Worm (Caenorhabditis elegans): ENCODE measurements around the gene sipa-1.

The sipa-1 gene

ce11 chrV:11605227-11605626 is 31.9 kb downstream of the sipa-1 start:
- TF ChIP-seq ref-1 (GFP tag; conservative IDR thresholded peaks at IDR 0.05) (no peak), klf-2 (GFP tag; conservative IDR thresholded peaks at IDR 0.05) (no peak), ztf-23 (GFP tag; IDR thresholded peaks at IDR 0.05) (no peak), flt-1 (GFP tag; IDR thresholded peaks at IDR 0.05) (no peak), cog-1 (tag; optimal IDR thresholded peaks at IDR 0.05) (no peak), tab-1 (GFP tag; IDR thresholded peaks at IDR 0.05) (no peak), ztf-29 (GFP tag; IDR thresholded peaks at IDR 0.05) (no peak)

ce11 chrV:11604484-11604883 is 32.6 kb downstream of the sipa-1 start, which contains the start of gene dhs-20:
Gene dhs-20, minus strand, starts transcription at chrV:11604563.
- no peak for TF ChIP-seq klf-2 (GFP tag; conservative IDR thresholded peaks at IDR 0.05)
- no peak for TF ChIP-seq tab-1 (GFP tag; IDR thresholded peaks at IDR 0.05)
- no peak for TF ChIP-seq flt-1 (GFP tag; IDR thresholded peaks at IDR 0.05)
- TF ChIP-seq ztf-23 (GFP tag; IDR thresholded peaks at IDR 0.05): no peak
- no peak for TF ChIP-seq med-1 (GFP tag; optimal IDR thresholded peaks at IDR 0.05; ENCODE audit: insufficient read depth)
- no peak for TF ChIP-seq ztf-29 (GFP tag; IDR thresholded peaks at IDR 0.05)
- no peak for TF ChIP-seq cog-1 (tag; optimal IDR thresholded peaks at IDR 0.05)
- no peak for TF ChIP-seq T22C8.4 (GFP tag; IDR thresholded peaks at IDR 0.05)
- no peak for TF ChIP-seq ref-1 (GFP tag; conservative IDR thresholded peaks at IDR 0.05)

- TF ChIP-seq klf-2 (GFP tag; conservative IDR thresholded peaks at IDR 0.05): no peak
- no peak for TF ChIP-seq tab-1 (GFP tag; IDR thresholded peaks at IDR 0.05)
- TF ChIP-seq ref-1 (GFP tag; conservative IDR thresholded peaks at IDR 0.05): no peak
- no peak for TF ChIP-seq flt-1 (GFP tag; IDR thresholded peaks at IDR 0.05)
- TF ChIP-seq med-1 (GFP tag; optimal IDR thresholded peaks at IDR 0.05; ENCODE audit: insufficient read depth): no peak
- no peak for TF ChIP-seq cog-1 (tag; optimal IDR thresholded peaks at IDR 0.05)
- TF ChIP-seq ztf-23 (GFP tag; IDR thresholded peaks at IDR 0.05): no peak
- no peak for TF ChIP-seq T22C8.4 (GFP tag; IDR thresholded peaks at IDR 0.05)
- TF ChIP-seq ztf-29 (GFP tag; IDR thresholded peaks at IDR 0.05): no peak
Measured at ce11 chrV:11600800-11601199, 36.3 kb downstream of the sipa-1 start, which contains the start of gene F35B12.9. Gene F35B12.9, plus strand, starts transcription at chrV:11601171.

- TF ChIP-seq ref-1 (GFP tag; conservative IDR thresholded peaks at IDR 0.05): no peak
- TF ChIP-seq tab-1 (GFP tag; IDR thresholded peaks at IDR 0.05): no peak
- no peak for TF ChIP-seq ztf-23 (GFP tag; IDR thresholded peaks at IDR 0.05)
- TF ChIP-seq med-1 (GFP tag; optimal IDR thresholded peaks at IDR 0.05; ENCODE audit: insufficient read depth): no peak
- no peak for TF ChIP-seq klf-2 (GFP tag; conservative IDR thresholded peaks at IDR 0.05)
- no peak for TF ChIP-seq ztf-29 (GFP tag; IDR thresholded peaks at IDR 0.05)
- TF ChIP-seq cog-1 (tag; optimal IDR thresholded peaks at IDR 0.05): no peak
- no peak for TF ChIP-seq flt-1 (GFP tag; IDR thresholded peaks at IDR 0.05)
- TF ChIP-seq T22C8.4 (GFP tag; IDR thresholded peaks at IDR 0.05): no peak
Measured at ce11 chrV:11598807-11599206, 38.3 kb downstream of the sipa-1 start, which contains the start of gene srx-84. Gene srx-84, plus strand, starts transcription at chrV:11599107.

ce11 chrV:11593888-11594287 is 43.2 kb downstream of the sipa-1 start:
- TF ChIP-seq flt-1 (GFP tag; IDR thresholded peaks at IDR 0.05) (no peak), klf-2 (GFP tag; conservative IDR thresholded peaks at IDR 0.05) (no peak), cog-1 (tag; optimal IDR thresholded peaks at IDR 0.05) (no peak), med-1 (GFP tag; optimal IDR thresholded peaks at IDR 0.05; ENCODE audit: insufficient read depth) (no peak), T22C8.4 (GFP tag; IDR thresholded peaks at IDR 0.05) (no peak), ztf-29 (GFP tag; IDR thresholded peaks at IDR 0.05) (no peak), ztf-23 (GFP tag; IDR thresholded peaks at IDR 0.05) (no peak), tab-1 (GFP tag; IDR thresholded peaks at IDR 0.05) (no peak), ref-1 (GFP tag; conservative IDR thresholded peaks at IDR 0.05) (no peak)

ce11 chrV:11593427-11593826 is 43.7 kb downstream of the sipa-1 start, which contains the start of gene srx-80:
Gene srx-80, plus strand, starts transcription at chrV:11593727.
- TF ChIP-seq cog-1 (tag; optimal IDR thresholded peaks at IDR 0.05) (no peak), ztf-29 (GFP tag; IDR thresholded peaks at IDR 0.05) (no peak), med-1 (GFP tag; optimal IDR thresholded peaks at IDR 0.05; ENCODE audit: insufficient read depth) (no peak), tab-1 (GFP tag; IDR thresholded peaks at IDR 0.05) (no peak), ztf-23 (GFP tag; IDR thresholded peaks at IDR 0.05) (no peak), klf-2 (GFP tag; conservative IDR thresholded peaks at IDR 0.05) (no peak), T22C8.4 (GFP tag; IDR thresholded peaks at IDR 0.05) (no peak), flt-1 (GFP tag; IDR thresholded peaks at IDR 0.05) (no peak), ref-1 (GFP tag; conservative IDR thresholded peaks at IDR 0.05) (no peak)

ce11 chrV:11589433-11589832 is 47.7 kb downstream of the sipa-1 start, which contains the start of gene srx-82:
Gene srx-82, plus strand, starts transcription at chrV:11589733.
- TF ChIP-seq ztf-23 (GFP tag; IDR thresholded peaks at IDR 0.05) (no peak), tab-1 (GFP tag; IDR thresholded peaks at IDR 0.05) (no peak), cog-1 (tag; optimal IDR thresholded peaks at IDR 0.05) (no peak), med-1 (GFP tag; optimal IDR thresholded peaks at IDR 0.05; ENCODE audit: insufficient read depth) (no peak), flt-1 (GFP tag; IDR thresholded peaks at IDR 0.05) (no peak), klf-2 (GFP tag; conservative IDR thresholded peaks at IDR 0.05) (no peak), ztf-29 (GFP tag; IDR thresholded peaks at IDR 0.05) (no peak), ref-1 (GFP tag; conservative IDR thresholded peaks at IDR 0.05) (no peak), T22C8.4 (GFP tag; IDR thresholded peaks at IDR 0.05) (no peak)

ce11 chrV:11585122-11585521 is 52.0 kb downstream of the sipa-1 start:
- TF ChIP-seq flt-1 (GFP tag; IDR thresholded peaks at IDR 0.05): no peak
- TF ChIP-seq klf-2 (GFP tag; conservative IDR thresholded peaks at IDR 0.05): no peak
- TF ChIP-seq ref-1 (GFP tag; conservative IDR thresholded peaks at IDR 0.05): no peak

- TF ChIP-seq tab-1 (GFP tag; IDR thresholded peaks at IDR 0.05): no peak
- TF ChIP-seq cog-1 (tag; optimal IDR thresholded peaks at IDR 0.05): no peak
- TF ChIP-seq T22C8.4 (GFP tag; IDR thresholded peaks at IDR 0.05): no peak
- no peak for TF ChIP-seq flt-1 (GFP tag; IDR thresholded peaks at IDR 0.05)
- no peak for TF ChIP-seq klf-2 (GFP tag; conservative IDR thresholded peaks at IDR 0.05)
- TF ChIP-seq ref-1 (GFP tag; conservative IDR thresholded peaks at IDR 0.05): no peak
- TF ChIP-seq ztf-29 (GFP tag; IDR thresholded peaks at IDR 0.05): no peak
- TF ChIP-seq med-1 (GFP tag; optimal IDR thresholded peaks at IDR 0.05; ENCODE audit: insufficient read depth): no peak
- TF ChIP-seq ztf-23 (GFP tag; IDR thresholded peaks at IDR 0.05): no peak
Measured at ce11 chrV:11583212-11583611, 53.9 kb downstream of the sipa-1 start, which contains the start of gene srx-88. Gene srx-88, plus strand, starts transcription at chrV:11583512.
